Worm (Caenorhabditis elegans) whole organism, late embryonic: ENCODE data around the gene glp-1.

ENCODE experiments used
- K09A11.1 ChIP-seq: sonication (generic microtip); optimal IDR thresholded peaks from 2 replicates; lab custom pipeline; 2017; ENCODE audit warnings: antibody characterized with exemption, mild to moderate bottlenecking, missing genetic modification characterization, missing compliant biosample characterization; ENCODE audit not compliant: insufficient read depth
- T23F11.4 ChIP-seq: fragments of 200-800 bp; sonication (Bioruptor generic); optimal IDR thresholded peaks from 2 replicates; lab custom pipeline; 2018; ENCODE audit warnings: mild to moderate bottlenecking, missing genetic modification characterization, missing compliant biosample characterization
- Y22D7AL.16 ChIP-seq: sonication (generic microtip); optimal IDR thresholded peaks from 2 replicates; lab custom pipeline; 2016; ENCODE audit warnings: missing genetic modification characterization, missing compliant biosample characterization
- ceh-14 ChIP-seq: sonication (generic microtip); optimal IDR thresholded peaks from 2 replicates; lab custom pipeline; 2016; ENCODE audit warnings: missing genotype, missing genetic modification characterization, missing compliant biosample characterization
- ceh-2 ChIP-seq: sonication (generic microtip); optimal IDR thresholded peaks from 2 replicates; lab custom pipeline; 2016; ENCODE audit warnings: missing genotype, missing genetic modification characterization, missing compliant biosample characterization
- ceh-30 ChIP-seq: fragments of 150-350 bp; optimal IDR thresholded peaks from 2 replicates; lab custom pipeline; 2014; ENCODE audit warnings: missing biosample characterization, missing genetic modification characterization
- ceh-34 ChIP-seq: sonication (generic microtip); optimal IDR thresholded peaks from 2 replicates; lab custom pipeline; 2016; ENCODE audit warnings: mild to moderate bottlenecking, missing genetic modification characterization, missing compliant biosample characterization
- ceh-48 ChIP-seq: sonication (generic microtip); optimal IDR thresholded peaks from 2 replicates; lab custom pipeline; 2016; ENCODE audit warnings: missing genetic modification characterization, inconsistent platforms, missing compliant biosample characterization
- elt-4 ChIP-seq: sonication (generic microtip); optimal IDR thresholded peaks from 2 replicates; lab custom pipeline; 2016; ENCODE audit warnings: missing genetic modification characterization, missing compliant biosample characterization
- ets-4 ChIP-seq: sonication (generic microtip); optimal IDR thresholded peaks from 2 replicates; lab custom pipeline; 2016; ENCODE audit warnings: missing genetic modification characterization, missing compliant biosample characterization
- eyg-1 ChIP-seq: sonication (generic microtip); optimal IDR thresholded peaks from 2 replicates; lab custom pipeline; 2016; ENCODE audit warnings: missing genotype, missing genetic modification characterization, missing compliant biosample characterization
- fkh-6 ChIP-seq: sonication (generic microtip); optimal IDR thresholded peaks from 2 replicates; lab custom pipeline; 2016; ENCODE audit warnings: missing genetic modification characterization, missing compliant biosample characterization
- gmeb-2 ChIP-seq: sonication (generic microtip); optimal IDR thresholded peaks from 2 replicates; lab custom pipeline; 2016; ENCODE audit warnings: missing genetic modification characterization, inconsistent platforms, missing compliant biosample characterization
- hlh-15 ChIP-seq: sonication (generic microtip); optimal IDR thresholded peaks from 2 replicates; lab custom pipeline; 2016; ENCODE audit warnings: missing genetic modification characterization, missing compliant biosample characterization
- hlh-6 ChIP-seq: sonication (generic microtip); optimal IDR thresholded peaks from 2 replicates; lab custom pipeline; 2016; ENCODE audit warnings: missing genotype, missing genetic modification characterization, missing compliant biosample characterization
- lin-11 ChIP-seq: fragments of 200-800 bp; sonication (Bioruptor generic); optimal IDR thresholded peaks from 2 replicates; lab custom pipeline; 2018; ENCODE audit warnings: mild to moderate bottlenecking, missing genetic modification characterization, missing compliant biosample characterization
- madf-2 ChIP-seq: sonication (generic microtip); optimal IDR thresholded peaks from 2 replicates; lab custom pipeline; 2017; ENCODE audit warnings: missing genetic modification characterization, missing compliant biosample characterization
- mec-3 ChIP-seq: sonication (generic microtip); optimal IDR thresholded peaks from 2 replicates; lab custom pipeline; 2016; ENCODE audit warnings: borderline replicate concordance, missing genetic modification characterization, missing compliant biosample characterization
- nfya-1 ChIP-seq: sonication (generic microtip); optimal IDR thresholded peaks from 2 replicates; lab custom pipeline; 2017; ENCODE audit warnings: missing genetic modification characterization, mild to moderate bottlenecking, missing compliant biosample characterization, antibody characterized with exemption, moderate library complexity
- nhr-11 ChIP-seq: fragments of 150-350 bp; optimal IDR thresholded peaks from 2 replicates; lab custom pipeline; 2014; ENCODE audit warnings: missing biosample characterization, missing genetic modification characterization
- nhr-232 ChIP-seq: sonication (generic microtip); optimal IDR thresholded peaks from 2 replicates; lab custom pipeline; 2016; ENCODE audit warnings: missing genetic modification characterization, missing compliant biosample characterization
- pag-3 ChIP-seq: sonication (generic microtip); optimal IDR thresholded peaks from 2 replicates; lab custom pipeline; 2016; ENCODE audit warnings: missing compliant biosample characterization, missing genetic modification characterization, borderline replicate concordance
- pax-1 ChIP-seq: fragments of 150-350 bp; optimal IDR thresholded peaks from 2 replicates; lab custom pipeline; 2014; ENCODE audit warnings: missing biosample characterization, missing genetic modification characterization
- pha-4 ChIP-seq: fragments of 150-350 bp; optimal IDR thresholded peaks from 2 replicates; lab custom pipeline; 2018; ENCODE audit warnings: missing biosample characterization, missing genetic modification reagents, missing genetic modification characterization
- ref-2 ChIP-seq: sonication (generic microtip); optimal IDR thresholded peaks from 2 replicates; lab custom pipeline; 2016; ENCODE audit warnings: missing genetic modification characterization, missing compliant biosample characterization
- sdc-2 ChIP-seq: sonication (generic microtip); optimal IDR thresholded peaks from 2 replicates; lab custom pipeline; 2016; ENCODE audit warnings: missing genotype, missing genetic modification characterization, missing compliant biosample characterization
- ttx-3 ChIP-seq: sonication (generic microtip); optimal IDR thresholded peaks from 2 replicates; lab custom pipeline; 2016; ENCODE audit warnings: missing genetic modification reagents, missing genetic modification characterization, missing compliant biosample characterization
- unc-42 ChIP-seq: sonication (generic microtip); optimal IDR thresholded peaks from 2 replicates; lab custom pipeline; 2016; ENCODE audit warnings: missing genotype, missing genetic modification characterization, missing compliant biosample characterization
- unc-86 ChIP-seq: sonication (generic microtip); optimal IDR thresholded peaks from 2 replicates; lab custom pipeline; 2016; ENCODE audit warnings: missing genetic modification characterization, missing compliant biosample characterization

Gene glp-1

ce11 chrIII:9136587-9136986, 44.5 kb downstream of the glp-1 start, which contains the start of gene eat-4:
Gene eat-4, plus strand, starts transcription at chrIII:9136887.
- TF ChIP-seq ref-2 (tag; lab: Kevin White, UChicago) (no peak), ceh-48 (tag; lab: Kevin White, UChicago) (no peak), lin-11 (tag; lab: Kevin White, UChicago) (no peak), nhr-11 (tag; lab: Kevin White, UChicago) (no peak), K09A11.1 (tag; lab: Kevin White, UChicago) (no peak), ttx-3 (tag; lab: Kevin White, UChicago) (no peak), Y22D7AL.16 (tag; lab: Kevin White, UChicago) (no peak)

ce11 chrIII:9138601-9139000, 46.6 kb downstream of the glp-1 start, which contains the start of gene ZK512.7:
Gene ZK512.7, minus strand, starts transcription at chrIII:9138701.
- TF ChIP-seq madf-2 (tag; lab: Kevin White, UChicago) (no peak), nhr-232 (no peak)
- TF ChIP-seq, all 69 proteins: peak for 0

- TF ChIP-seq ceh-48 (tag; lab: Kevin White, UChicago) (peak; percentile 69), nfya-1 (peak; percentile 7), nhr-232 (no peak), unc-42 (peak; percentile 64)
Observed at ce11 chrIII:9143911-9144310, 51.9 kb downstream of the glp-1 start, which contains the start of gene ZK512.11. Gene ZK512.11, plus strand, starts transcription at chrIII:9144211.

ce11 chrIII:9144744-9145390, 52.8 kb downstream of the glp-1 start, which contains the start of the genes ZK512.2 and ZK512.4:
Gene ZK512.2, minus strand, starts transcription at chrIII:9144794.
Gene ZK512.4, plus strand, starts transcription at chrIII:9145340.
- no peak for TF ChIP-seq fkh-6 (tag; lab: Kevin White, UChicago)
- peak; percentile 8 for TF ChIP-seq unc-42
- no peak for TF ChIP-seq pag-3 (tag; lab: Kevin White, UChicago)
- TF ChIP-seq ceh-14 (tag; lab: Kevin White, UChicago) = no peak

- TF ChIP-seq ceh-14 (tag; lab: Kevin White, UChicago) (no peak), pha-4 (tag; lab: Kevin White, UChicago) (no peak), unc-86 (tag; lab: Kevin White, UChicago) (no peak), mec-3 (tag; lab: Kevin White, UChicago) (no peak), pag-3 (tag; lab: Kevin White, UChicago) (no peak), sdc-2 (tag; lab: Kevin White, UChicago) (no peak), ets-4 (tag; lab: Kevin White, UChicago) (no peak), hlh-15 (tag; lab: Kevin White, UChicago) (no peak), pax-1 (tag; lab: Kevin White, UChicago) (no peak), gmeb-2 (tag; lab: Kevin White, UChicago) (no peak), ceh-34 (tag; lab: Kevin White, UChicago) (no peak), ceh-30 (tag; lab: Kevin White, UChicago) (no peak), eyg-1 (no peak), ref-2 (tag; lab: Kevin White, UChicago) (no peak), elt-4 (tag; lab: Kevin White, UChicago) (no peak), nfya-1 (no peak), hlh-6 (tag; lab: Kevin White, UChicago) (no peak), ceh-2 (no peak), T23F11.4 (GFP tag; lab: Kevin White, UChicago) (no peak)
- TF ChIP-seq, all 69 proteins: peak for 0
Observed at ce11 chrIII:9145765-9146164, 53.7 kb downstream of the glp-1 start, which contains the start of gene ZK512.8. Gene ZK512.8, plus strand, starts transcription at chrIII:9146065.

- no peak for TF ChIP-seq mec-3 (tag; lab: Kevin White, UChicago)
- no peak for TF ChIP-seq pha-4 (tag; lab: Kevin White, UChicago)
- no peak for TF ChIP-seq madf-2 (tag; lab: Kevin White, UChicago)
- TF ChIP-seq Y22D7AL.16 (tag; lab: Kevin White, UChicago) = no peak
- TF ChIP-seq unc-42 = no peak
- TF ChIP-seq hlh-15 (tag; lab: Kevin White, UChicago) = no peak
- TF ChIP-seq nhr-11 (tag; lab: Kevin White, UChicago) = no peak
Observed at ce11 chrIII:9149132-9149531, 57.1 kb downstream of the glp-1 start.
